Fruit fly (Drosophila melanogaster): Measurements from ENCODE around the gene brk.

DNA sequence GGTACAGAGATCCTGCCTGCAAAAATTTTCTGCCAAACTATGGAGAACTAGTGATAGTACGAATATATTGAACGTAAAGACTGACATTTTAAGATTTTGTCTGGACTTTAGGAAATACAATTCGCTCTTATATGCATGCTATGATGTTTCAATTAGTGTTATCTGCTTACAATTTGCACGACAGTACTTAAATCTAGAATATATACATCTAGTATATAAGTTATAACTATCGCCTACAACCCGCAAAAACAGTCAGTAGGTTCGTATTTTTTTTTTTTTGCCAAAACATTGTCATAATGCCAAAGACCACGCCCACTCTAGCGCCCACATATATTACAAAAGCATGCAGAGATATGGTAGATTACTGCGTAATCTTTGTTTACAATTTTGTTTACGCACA, 24.4 kb downstream of the brk start, which contains the start of gene CG42780:
- TF ChIP-seq woc (GFP tag; optimal IDR thresholded peaks at IDR 0.05) (no peak), pan (optimal IDR thresholded peaks at IDR 0.05) (no peak)

All from whole organism, wandering third instar larva.